Worm (Caenorhabditis elegans) whole organism, L3 larva: ENCODE data around the gene lurp-2.

Source experiments
- nhr-237 ChIP-seq: fragments of 150-350 bp; optimal IDR thresholded peaks from 2 replicates; lab custom pipeline; 2014; ENCODE audit warnings: missing biosample characterization, missing genetic modification characterization
- pha-4 ChIP-seq: fragments of 150-350 bp; optimal IDR thresholded peaks from 2 replicates; lab custom pipeline; 2014; ENCODE audit warnings: missing biosample characterization, missing genetic modification reagents, missing genetic modification characterization

ce11 chrV:13417513-13417912 lies 35.9 kb upstream of the lurp-2 start, which contains the start of gene F53F1.6:
- TF ChIP-seq nhr-237 (tag; lab: Kevin White, UChicago) (no peak), pha-4 (tag; lab: Kevin White, UChicago) (no peak)
